Worm (Caenorhabditis elegans) whole organism, L2 larva: ENCODE data around the gene nrf-6.

Source experiments
- C34F6.9 ChIP-seq: fragments of 150-350 bp; optimal IDR thresholded peaks from 2 replicates; lab custom pipeline; 2014; ENCODE audit warnings: missing biosample characterization, missing genetic modification characterization
- F13H6.1 ChIP-seq: sonication (generic microtip); optimal IDR thresholded peaks from 2 replicates; lab custom pipeline; 2016; ENCODE audit warnings: missing genetic modification characterization, missing compliant biosample characterization
- ZK546.5 ChIP-seq: sonication (generic microtip); optimal IDR thresholded peaks from 2 replicates; lab custom pipeline; 2017; ENCODE audit warnings: missing biosample characterization, missing genetic modification characterization
- aly-2 ChIP-seq: fragments of 150-350 bp; optimal IDR thresholded peaks from 2 replicates; lab custom pipeline; 2014; ENCODE audit warnings: missing biosample characterization, missing genetic modification characterization
- ama-1 ChIP-seq: fragments of 150-350 bp; optimal IDR thresholded peaks from 2 replicates; lab custom pipeline; 2018; ENCODE audit warnings: inconsistent platforms
- blmp-1 ChIP-seq: sonication (generic microtip); optimal IDR thresholded peaks from 2 replicates; lab custom pipeline; 2017; ENCODE audit warnings: missing genetic modification characterization, mild to moderate bottlenecking, missing compliant biosample characterization, antibody characterized with exemption, moderate library complexity; ENCODE audit not compliant: insufficient read depth
- ceh-16 ChIP-seq: fragments of 150-350 bp; optimal IDR thresholded peaks from 2 replicates; lab custom pipeline; 2014; ENCODE audit warnings: missing biosample characterization, missing genetic modification characterization
- ceh-82 ChIP-seq: fragments of 150-350 bp; optimal IDR thresholded peaks from 2 replicates; lab custom pipeline; 2014; ENCODE audit warnings: missing biosample characterization, missing genetic modification characterization
- dmd-4 ChIP-seq: sonication (generic microtip); optimal IDR thresholded peaks from 2 replicates; lab custom pipeline; 2017; ENCODE audit warnings: missing biosample characterization, missing genetic modification characterization
- egl-27 ChIP-seq: sonication (generic microtip); optimal IDR thresholded peaks from 3 replicates; lab custom pipeline; 2017; ENCODE audit warnings: missing biosample characterization, missing genetic modification reagents, missing genetic modification characterization
- fos-1 ChIP-seq: fragments of 150-350 bp; optimal IDR thresholded peaks from 2 replicates; lab custom pipeline; 2014; ENCODE audit warnings: missing biosample characterization, missing genetic modification characterization
- lin-11 ChIP-seq: fragments of 150-350 bp; sonication (generic microtip); optimal IDR thresholded peaks from 2 replicates; lab custom pipeline; 2014; ENCODE audit warnings: missing biosample characterization, missing genetic modification characterization, inconsistent platforms, mixed read lengths
- lin-13 ChIP-seq: fragments of 150-350 bp; optimal IDR thresholded peaks from 2 replicates; lab custom pipeline; 2014; ENCODE audit warnings: missing biosample characterization, missing genetic modification reagents, missing genetic modification characterization
- lin-39 ChIP-seq: fragments of 150-350 bp; optimal IDR thresholded peaks from 2 replicates; lab custom pipeline; 2014; ENCODE audit warnings: missing biosample characterization, missing genetic modification reagents, missing genetic modification characterization
- lsy-2 ChIP-seq, 2 experiments: fragments of 150-350 bp in 1 of 2; sonication (generic microtip) in 1 of 2; optimal IDR thresholded peaks; 2 replicates each; lab custom pipeline; 2014 to 2017; ENCODE audit warnings: missing biosample characterization in 2 of 2, missing genetic modification characterization in 2 of 2
- mab-5 ChIP-seq: fragments of 150-350 bp; optimal IDR thresholded peaks from 2 replicates; lab custom pipeline; 2014; ENCODE audit warnings: missing biosample characterization, missing genetic modification characterization
- mdl-1 ChIP-seq, 2 experiments: fragments of 150-350 bp in 1 of 2; sonication (generic microtip) in 1 of 2; optimal IDR thresholded peaks; 2 replicates each; lab custom pipeline; 2017; ENCODE audit warnings: missing biosample characterization in 2 of 2, missing genetic modification characterization in 2 of 2
- nhr-10 ChIP-seq: sonication (generic microtip); optimal IDR thresholded peaks from 2 replicates; lab custom pipeline; 2017; ENCODE audit warnings: missing biosample characterization, missing genetic modification characterization
- nhr-11 ChIP-seq: fragments of 150-350 bp; optimal IDR thresholded peaks from 2 replicates; lab custom pipeline; 2014; ENCODE audit warnings: missing biosample characterization, missing genetic modification characterization
- nhr-12 ChIP-seq: fragments of 150-350 bp; optimal IDR thresholded peaks from 2 replicates; lab custom pipeline; 2014; ENCODE audit warnings: missing biosample characterization, missing genetic modification characterization
- nhr-129 ChIP-seq: fragments of 150-350 bp; optimal IDR thresholded peaks from 2 replicates; lab custom pipeline; 2014; ENCODE audit warnings: missing biosample characterization, missing genetic modification characterization
- nhr-21 ChIP-seq: fragments of 150-350 bp; optimal IDR thresholded peaks from 2 replicates; lab custom pipeline; 2014; ENCODE audit warnings: missing biosample characterization, missing genetic modification characterization
- nhr-23 ChIP-seq: fragments of 150-350 bp; optimal IDR thresholded peaks from 2 replicates; lab custom pipeline; 2014; ENCODE audit warnings: missing biosample characterization, missing genetic modification reagents, missing genetic modification characterization
- nhr-25 ChIP-seq: fragments of 150-350 bp; sonication (generic microtip); optimal IDR thresholded peaks from 3 replicates; lab custom pipeline; 2014; ENCODE audit warnings: missing biosample characterization, missing genetic modification characterization
- nhr-6 ChIP-seq: fragments of 150-350 bp; optimal IDR thresholded peaks from 2 replicates; lab custom pipeline; 2014; ENCODE audit warnings: missing biosample characterization, missing genetic modification characterization
- nhr-77 ChIP-seq: fragments of 150-350 bp; optimal IDR thresholded peaks from 2 replicates; lab custom pipeline; 2014; ENCODE audit warnings: missing biosample characterization, missing genetic modification characterization
- sem-4 ChIP-seq: fragments of 150-350 bp; optimal IDR thresholded peaks from 2 replicates; lab custom pipeline; 2014; ENCODE audit warnings: missing biosample characterization, missing genetic modification reagents, missing genetic modification characterization
- sma-9 ChIP-seq, 2 experiments: fragments of 150-350 bp in 1 of 2; sonication (generic microtip) in 1 of 2; optimal IDR thresholded peaks; 2 replicates each; lab custom pipeline; 2014 to 2016; ENCODE audit warnings: missing genetic modification characterization in 2 of 2, mild to moderate bottlenecking in 1 of 2, missing biosample characterization in 1 of 2, missing compliant biosample characterization in 1 of 2, missing genetic modification reagents in 1 of 2, moderate library complexity in 1 of 2
- snpc-4 ChIP-seq: fragments of 150-350 bp; optimal IDR thresholded peaks from 2 replicates; lab custom pipeline; 2014; ENCODE audit warnings: missing biosample characterization, missing genetic modification characterization
- unc-39 ChIP-seq: fragments of 150-350 bp; optimal IDR thresholded peaks from 2 replicates; lab custom pipeline; 2014; ENCODE audit warnings: missing biosample characterization, missing genetic modification characterization
- unc-55 ChIP-seq: fragments of 150-350 bp; sonication (generic microtip); optimal IDR thresholded peaks from 3 replicates; lab custom pipeline; 2014; ENCODE audit warnings: missing biosample characterization, missing genetic modification reagents, missing genetic modification characterization
- unc-62 ChIP-seq: fragments of 150-350 bp; optimal IDR thresholded peaks from 2 replicates; lab custom pipeline; 2014; ENCODE audit warnings: missing biosample characterization, missing genetic modification reagents, missing genetic modification characterization
- zag-1 ChIP-seq: fragments of 150-350 bp; optimal IDR thresholded peaks from 2 replicates; lab custom pipeline; 2014; ENCODE audit warnings: missing biosample characterization, missing genetic modification characterization
- ztf-1 ChIP-seq: fragments of 200-800 bp; sonication (Bioruptor generic); conservative IDR thresholded peaks from 2 replicates; pipeline ENCODE4 v1.3.6; 2022; ENCODE audit warnings: missing genetic modification characterization, missing compliant biosample characterization
- ztf-11 ChIP-seq: sonication (generic microtip); optimal IDR thresholded peaks from 2 replicates; lab custom pipeline; 2017; ENCODE audit warnings: missing biosample characterization, missing genetic modification characterization
- ztf-4 ChIP-seq: fragments of 150-350 bp; optimal IDR thresholded peaks from 2 replicates; lab custom pipeline; 2014; ENCODE audit warnings: missing biosample characterization, missing genetic modification characterization

The nrf-6 gene

ce11 chrII:7990192-7990591 is 42.3 kb downstream of the nrf-6 start:
- no peak for TF ChIP-seq lin-13 (GFP tag; lab: Kevin White, UChicago)
- TF ChIP-seq fos-1 (tag; lab: Kevin White, UChicago), result no peak
- TF ChIP-seq dmd-4, result no peak
- TF ChIP-seq ztf-1 (GFP tag; lab: Robert Waterston, UW), result no peak
- no peak for TF ChIP-seq ztf-4 (tag; lab: Kevin White, UChicago)
- no peak for TF ChIP-seq mdl-1 (tag; optimal IDR thresholded peaks at IDR 0.05; lab: Kevin White, UChicago)
- TF ChIP-seq sem-4 (tag; lab: Kevin White, UChicago), result no peak
- TF ChIP-seq nhr-77 (tag; lab: Kevin White, UChicago), result no peak
- no peak for TF ChIP-seq zag-1 (tag; lab: Kevin White, UChicago)
- TF ChIP-seq sma-9 (GFP tag; optimal IDR thresholded peaks at IDR 0.05; lab: Kevin White, UChicago), result no peak
- no peak for TF ChIP-seq sma-9 (tag; optimal IDR thresholded peaks at IDR 0.05; lab: Kevin White, UChicago)
- TF ChIP-seq nhr-6, result no peak

ce11 chrII:7986928-7987327 is 45.6 kb downstream of the nrf-6 start:
- TF ChIP-seq nhr-6 (no peak), nhr-12 (tag; lab: Kevin White, UChicago) (no peak), ztf-11 (tag; lab: Kevin White, UChicago) (no peak), nhr-77 (tag; lab: Kevin White, UChicago) (no peak), aly-2 (no peak), nhr-11 (tag; lab: Kevin White, UChicago) (no peak), lsy-2 (tag; optimal IDR thresholded peaks at IDR 0.05; lab: Kevin White, UChicago) (no peak), ztf-1 (GFP tag; lab: Robert Waterston, UW) (no peak), unc-39 (no peak), ztf-4 (tag; lab: Kevin White, UChicago) (no peak), lin-39 (tag; lab: Kevin White, UChicago) (no peak), F13H6.1 (no peak), nhr-23 (tag; lab: Kevin White, UChicago) (no peak), C34F6.9 (tag; lab: Kevin White, UChicago) (no peak), blmp-1 (tag; lab: Kevin White, UChicago) (no peak), ceh-82 (no peak), ceh-16 (tag; lab: Kevin White, UChicago) (no peak), lin-13 (GFP tag; lab: Kevin White, UChicago) (no peak)

ce11 chrII:7985029-7985428 is 47.5 kb downstream of the nrf-6 start:
- TF ChIP-seq zag-1 (tag; lab: Kevin White, UChicago) (no peak), snpc-4 (tag; lab: Kevin White, UChicago) (no peak), C34F6.9 (tag; lab: Kevin White, UChicago) (no peak), lin-11 (no peak), unc-62 (GFP tag; lab: Kevin White, UChicago) (no peak), lin-39 (tag; lab: Kevin White, UChicago) (no peak), egl-27 (tag; lab: Kevin White, UChicago) (no peak), ama-1 (lab: Kevin White, UChicago) (no peak), ZK546.5 (tag; lab: Kevin White, UChicago) (no peak)

- no peak for TF ChIP-seq nhr-21 (tag; lab: Kevin White, UChicago)
- no peak for TF ChIP-seq mab-5 (tag; lab: Kevin White, UChicago)
- TF ChIP-seq unc-62 (GFP tag; lab: Kevin White, UChicago), result no peak
- no peak for TF ChIP-seq nhr-10 (tag; lab: Kevin White, UChicago)
- TF ChIP-seq unc-39, result no peak
- TF ChIP-seq nhr-129, result no peak
- TF ChIP-seq ztf-11 (tag; lab: Kevin White, UChicago), result no peak
- TF ChIP-seq ceh-16 (tag; lab: Kevin White, UChicago), result no peak
- TF ChIP-seq egl-27 (tag; lab: Kevin White, UChicago), result no peak
- no peak for TF ChIP-seq sma-9 (GFP tag; optimal IDR thresholded peaks at IDR 0.05; lab: Kevin White, UChicago)
- no peak for TF ChIP-seq sma-9 (tag; optimal IDR thresholded peaks at IDR 0.05; lab: Kevin White, UChicago)
- TF ChIP-seq lin-39 (tag; lab: Kevin White, UChicago), result no peak
- no peak for TF ChIP-seq unc-55 (GFP tag; lab: Kevin White, UChicago)
- no peak for TF ChIP-seq nhr-25 (tag; lab: Kevin White, UChicago)
- TF ChIP-seq aly-2, result no peak
- no peak for TF ChIP-seq nhr-12 (tag; lab: Kevin White, UChicago)
- TF ChIP-seq, all 48 proteins: peak for 0
Measured at ce11 chrII:7984071-7984470, 48.4 kb downstream of the nrf-6 start.
